Worm (Caenorhabditis elegans) whole organism, L1 larva: ENCODE results near the gene ZK550.6.

ENCODE experiments used
- C04F5.9 ChIP-seq: sonication (generic microtip); optimal IDR thresholded peaks from 2 replicates; lab custom pipeline; 2016; ENCODE audit warnings: missing genetic modification characterization, missing compliant biosample characterization
- C16A3.4 ChIP-seq: fragments of 150-350 bp; optimal IDR thresholded peaks from 2 replicates; lab custom pipeline; 2014; ENCODE audit warnings: missing biosample characterization, missing genetic modification characterization
- F16B12.6 ChIP-seq: fragments of 150-350 bp; optimal IDR thresholded peaks from 2 replicates; lab custom pipeline; 2014; ENCODE audit warnings: missing biosample characterization, missing genetic modification characterization
- aly-2 ChIP-seq: fragments of 150-350 bp; optimal IDR thresholded peaks from 2 replicates; lab custom pipeline; 2014; ENCODE audit warnings: missing biosample characterization, missing genetic modification characterization
- blmp-1 ChIP-seq: fragments of 150-350 bp; optimal IDR thresholded peaks from 2 replicates; lab custom pipeline; 2014; ENCODE audit warnings: missing biosample characterization, missing genetic modification characterization
- ceh-8 ChIP-seq: fragments of 200-800 bp; sonication (Bioruptor generic); optimal IDR thresholded peaks from 2 replicates; lab custom pipeline; 2018; ENCODE audit warnings: mild to moderate bottlenecking, missing genetic modification characterization, moderate library complexity, missing compliant biosample characterization
- ceh-90 ChIP-seq: sonication (generic microtip); optimal IDR thresholded peaks from 2 replicates; lab custom pipeline; 2016; ENCODE audit warnings: missing genetic modification characterization, missing compliant biosample characterization
- ces-1 ChIP-seq: fragments of 150-350 bp; optimal IDR thresholded peaks from 2 replicates; lab custom pipeline; 2014; ENCODE audit warnings: missing biosample characterization, missing genetic modification reagents, missing genetic modification characterization
- dpl-1 ChIP-seq, 3 experiments: fragments of 150-350 bp in 2 of 3; sonication (generic microtip) in 1 of 3; optimal IDR thresholded peaks; 2 replicates each; lab custom pipeline; 2014 to 2017; ENCODE audit warnings: missing biosample characterization in 3 of 3, missing genetic modification characterization in 3 of 3, missing genetic modification reagents in 3 of 3
- efl-3 ChIP-seq: fragments of 200-800 bp; sonication (Bioruptor generic); optimal IDR thresholded peaks from 2 replicates; lab custom pipeline; 2018; ENCODE audit warnings: mild to moderate bottlenecking, missing genetic modification characterization, missing compliant biosample characterization
- egl-27 ChIP-seq, 2 experiments: fragments of 150-350 bp in 1 of 2; sonication (generic microtip); optimal IDR thresholded peaks; 3 replicates each; lab custom pipeline; 2017 to 2018; ENCODE audit warnings: missing biosample characterization in 2 of 2, missing genetic modification characterization in 2 of 2, missing genetic modification reagents in 2 of 2
- ets-5 ChIP-seq: fragments of 200-800 bp; sonication (Bioruptor generic); IDR thresholded peaks from 2 replicates; pipeline ENCODE4 v1.3.6; 2022; ENCODE audit warnings: missing genetic modification characterization, missing compliant biosample characterization
- fkh-10 ChIP-seq: sonication (generic microtip); optimal IDR thresholded peaks from 2 replicates; lab custom pipeline; 2017; ENCODE audit warnings: missing biosample characterization, missing genetic modification reagents, missing genetic modification characterization
- fkh-4 ChIP-seq: sonication (generic microtip); optimal IDR thresholded peaks from 2 replicates; lab custom pipeline; 2016; ENCODE audit warnings: missing compliant biosample characterization, missing genetic modification characterization, borderline replicate concordance
- fkh-8 ChIP-seq: sonication (generic microtip); optimal IDR thresholded peaks from 2 replicates; lab custom pipeline; 2016; ENCODE audit warnings: mild to moderate bottlenecking, missing genetic modification characterization, missing compliant biosample characterization
- fos-1 ChIP-seq: fragments of 150-350 bp; optimal IDR thresholded peaks from 2 replicates; lab custom pipeline; 2014; ENCODE audit warnings: missing biosample characterization, missing genetic modification characterization
- hpl-2 ChIP-seq: fragments of 150-350 bp; optimal IDR thresholded peaks from 2 replicates; lab custom pipeline; 2014; ENCODE audit warnings: missing biosample characterization, missing genetic modification reagents, missing genetic modification characterization
- irx-1 ChIP-seq: sonication (generic microtip); optimal IDR thresholded peaks from 2 replicates; lab custom pipeline; 2016; ENCODE audit warnings: missing genetic modification characterization, missing compliant biosample characterization
- jun-1 ChIP-seq: fragments of 150-350 bp; optimal IDR thresholded peaks from 2 replicates; lab custom pipeline; 2014; ENCODE audit warnings: missing biosample characterization, missing genetic modification reagents, missing genetic modification characterization
- lin-14 ChIP-seq: fragments of 200-800 bp; sonication (Bioruptor generic); optimal IDR thresholded peaks from 2 replicates; lab custom pipeline; 2018; ENCODE audit warnings: mild to moderate bottlenecking, missing genetic modification characterization, moderate library complexity, missing compliant biosample characterization
- lin-15B ChIP-seq: fragments of 150-350 bp; sonication (generic microtip); optimal IDR thresholded peaks from 3 replicates; lab custom pipeline; 2014; ENCODE audit warnings: missing biosample characterization, missing genetic modification characterization
- lsy-2 ChIP-seq, 2 experiments: fragments of 150-350 bp; optimal IDR thresholded peaks; 2 replicates each; lab custom pipeline; 2014; ENCODE audit warnings: missing biosample characterization in 2 of 2, missing genetic modification characterization in 2 of 2
- mdl-1 ChIP-seq, 2 experiments: fragments of 150-350 bp; optimal IDR thresholded peaks; 2 replicates each; lab custom pipeline; 2014 to 2017; ENCODE audit warnings: missing biosample characterization in 2 of 2, missing genetic modification characterization in 2 of 2, inconsistent platforms in 1 of 2
- mef-2 ChIP-seq: fragments of 150-350 bp; optimal IDR thresholded peaks from 2 replicates; lab custom pipeline; 2014; ENCODE audit warnings: missing biosample characterization, missing genetic modification characterization
- nhr-11 ChIP-seq: fragments of 150-350 bp; optimal IDR thresholded peaks from 2 replicates; lab custom pipeline; 2014; ENCODE audit warnings: missing biosample characterization, missing genetic modification characterization
- nhr-19 ChIP-seq: fragments of 200-800 bp; sonication (Bioruptor generic); conservative IDR thresholded peaks from 2 replicates; pipeline ENCODE4 v1.3.6; 2022; ENCODE audit warnings: missing genetic modification characterization, missing compliant biosample characterization
- nhr-20 ChIP-seq: sonication (generic microtip); optimal IDR thresholded peaks from 2 replicates; lab custom pipeline; 2016; ENCODE audit warnings: mild to moderate bottlenecking, missing genetic modification characterization, missing compliant biosample characterization
- nhr-237 ChIP-seq: fragments of 150-350 bp; optimal IDR thresholded peaks from 2 replicates; lab custom pipeline; 2014; ENCODE audit warnings: missing biosample characterization, missing genetic modification characterization
- nhr-47 ChIP-seq: sonication (generic microtip); optimal IDR thresholded peaks from 2 replicates; lab custom pipeline; 2016; ENCODE audit warnings: mild to moderate bottlenecking, missing genetic modification characterization, moderate library complexity, missing compliant biosample characterization
- nhr-76 ChIP-seq: sonication (generic microtip); optimal IDR thresholded peaks from 2 replicates; lab custom pipeline; 2017; ENCODE audit warnings: missing biosample characterization, missing genetic modification characterization
- nhr-84 ChIP-seq: sonication (generic microtip); optimal IDR thresholded peaks from 2 replicates; lab custom pipeline; 2017; ENCODE audit warnings: missing biosample characterization, missing genetic modification characterization
- pag-3 ChIP-seq: sonication (generic microtip); optimal IDR thresholded peaks from 2 replicates; lab custom pipeline; 2017; ENCODE audit warnings: missing genetic modification characterization, mild to moderate bottlenecking, missing compliant biosample characterization, antibody characterized with exemption, borderline replicate concordance; ENCODE audit not compliant: insufficient read depth
- skn-1 ChIP-seq: fragments of 150-350 bp; optimal IDR thresholded peaks from 2 replicates; lab custom pipeline; 2014; ENCODE audit warnings: missing biosample characterization, missing genetic modification characterization
- snpc-4 ChIP-seq: fragments of 150-350 bp; optimal IDR thresholded peaks from 2 replicates; lab custom pipeline; 2014; ENCODE audit warnings: missing biosample characterization, missing genetic modification characterization
- snu-23 ChIP-seq: sonication (generic microtip); optimal IDR thresholded peaks from 2 replicates; lab custom pipeline; 2016; ENCODE audit warnings: missing genetic modification characterization, missing compliant biosample characterization
- sptf-1 ChIP-seq: fragments of 150-350 bp; optimal IDR thresholded peaks from 2 replicates; lab custom pipeline; 2014; ENCODE audit warnings: missing biosample characterization, missing genetic modification characterization
- tbx-2 ChIP-seq: sonication (generic microtip); optimal IDR thresholded peaks from 2 replicates; lab custom pipeline; 2016; ENCODE audit warnings: missing genetic modification characterization, missing compliant biosample characterization
- unc-130 ChIP-seq: fragments of 150-350 bp; optimal IDR thresholded peaks from 2 replicates; lab custom pipeline; 2017; ENCODE audit warnings: missing biosample characterization, missing genetic modification characterization, inconsistent platforms
- unc-30 ChIP-seq: sonication (generic microtip); optimal IDR thresholded peaks from 2 replicates; lab custom pipeline; 2017; ENCODE audit warnings: missing biosample characterization, missing genetic modification characterization
- unc-62 ChIP-seq: fragments of 150-350 bp; optimal IDR thresholded peaks from 2 replicates; lab custom pipeline; 2014; ENCODE audit warnings: missing biosample characterization, missing genetic modification reagents, missing genetic modification characterization
- unc-86 ChIP-seq: sonication (generic microtip); optimal IDR thresholded peaks from 2 replicates; lab custom pipeline; 2016; ENCODE audit warnings: missing genetic modification characterization, missing compliant biosample characterization
- unc-98 ChIP-seq: fragments of 200-800 bp; sonication (Bioruptor generic); IDR thresholded peaks from 2 replicates; pipeline ENCODE4 v1.3.6; 2022; ENCODE audit warnings: missing genetic modification characterization, missing compliant biosample characterization
- zag-1 ChIP-seq: fragments of 150-350 bp; optimal IDR thresholded peaks from 2 replicates; lab custom pipeline; 2014; ENCODE audit warnings: missing biosample characterization, missing genetic modification characterization
- zip-4 ChIP-seq: fragments of 200-800 bp; sonication (Bioruptor generic); optimal IDR thresholded peaks from 2 replicates; lab custom pipeline; 2018; ENCODE audit warnings: mild to moderate bottlenecking, missing genetic modification characterization, moderate library complexity, missing compliant biosample characterization
- ztf-11 ChIP-seq, 2 experiments: sonication (generic microtip); optimal IDR thresholded peaks; 2 replicates each; lab custom pipeline; 2016 to 2017; ENCODE audit warnings: missing genetic modification characterization in 2 of 2, missing biosample characterization in 1 of 2, missing compliant biosample characterization in 1 of 2
- ztf-4 ChIP-seq: fragments of 150-350 bp; optimal IDR thresholded peaks from 2 replicates; lab custom pipeline; 2014; ENCODE audit warnings: missing biosample characterization, missing genetic modification characterization

The ZK550.6 gene

ce11 chrIV:17268628-17269027 is 6.3 kb upstream of the ZK550.6 start (continued):
- TF ChIP-seq nhr-237 (tag; lab: Kevin White, UChicago) (no peak), F16B12.6 (peak; percentile 21), nhr-11 (tag; lab: Kevin White, UChicago) (no peak), unc-98 (GFP tag; lab: Robert Waterston, UW) (no peak), ets-5 (GFP tag; lab: Robert Waterston, UW) (no peak), irx-1 (tag; lab: Kevin White, UChicago) (no peak), lin-14 (GFP tag; lab: Kevin White, UChicago) (peak; percentile 81), C04F5.9 (tag; lab: Kevin White, UChicago) (no peak), ztf-11 (tag; optimal IDR thresholded peaks at IDR 0.05; lab: Kevin White, UChicago) (no peak), skn-1 (tag; lab: Kevin White, UChicago) (peak; percentile 63), lsy-2 (tag; optimal IDR thresholded peaks at IDR 0.05; lab: Kevin White, UChicago) (peak in 1 of 2 experiments; percentile 64), ztf-4 (tag; lab: Kevin White, UChicago) (no peak), mef-2 (tag; lab: Kevin White, UChicago) (no peak), tbx-2 (tag; lab: Kevin White, UChicago) (peak; percentile 10), sptf-1 (tag; lab: Kevin White, UChicago) (no peak), lin-15B (tag; lab: Kevin White, UChicago) (no peak), aly-2 (no peak), ceh-90 (tag; lab: Kevin White, UChicago) (no peak), C16A3.4 (tag; lab: Kevin White, UChicago) (no peak), unc-86 (tag; lab: Kevin White, UChicago) (no peak), hpl-2 (GFP tag; lab: Kevin White, UChicago) (no peak), egl-27 (tag; optimal IDR thresholded peaks at IDR 0.05; lab: Kevin White, UChicago) (no peak), efl-3 (GFP tag; lab: Kevin White, UChicago) (no peak), unc-62 (GFP tag; lab: Kevin White, UChicago) (no peak), nhr-84 (tag; lab: Kevin White, UChicago) (no peak), fos-1 (peak; percentile 5), nhr-47 (tag; lab: Kevin White, UChicago) (peak; percentile 38), fkh-10 (GFP tag; lab: Kevin White, UChicago) (no peak), ces-1 (GFP tag; lab: Kevin White, UChicago) (no peak), jun-1 (tag; lab: Kevin White, UChicago) (no peak), unc-130 (tag; lab: Kevin White, UChicago) (no peak), nhr-19 (no peak), nhr-76 (no peak), fkh-8 (tag; lab: Kevin White, UChicago) (no peak), blmp-1 (tag; lab: Kevin White, UChicago) (peak; percentile 56), snpc-4 (tag; lab: Kevin White, UChicago) (no peak)

- TF ChIP-seq zag-1 (no peak), skn-1 (tag; lab: Kevin White, UChicago) (peak; percentile 91)
These were observed 5.8 kb upstream of the ZK550.6 start for ce11 chrIV:17268069-17268468.

- no peak for TF ChIP-seq unc-130 (tag; lab: Kevin White, UChicago)
- no peak for TF ChIP-seq nhr-237 (tag; lab: Kevin White, UChicago)
- no peak for TF ChIP-seq zip-4 (GFP tag; lab: Kevin White, UChicago)
- TF ChIP-seq nhr-76, result no peak
- no peak for TF ChIP-seq ces-1 (GFP tag; lab: Kevin White, UChicago)
- TF ChIP-seq irx-1 (tag; lab: Kevin White, UChicago), result no peak
- no peak for TF ChIP-seq nhr-11 (tag; lab: Kevin White, UChicago)
- TF ChIP-seq nhr-20, result no peak
- no peak for TF ChIP-seq mdl-1 (tag; optimal IDR thresholded peaks at IDR 0.05; lab: Kevin White, UChicago)
- no peak for TF ChIP-seq unc-30 (tag; lab: Kevin White, UChicago)
- TF ChIP-seq ceh-8 (GFP tag; lab: Kevin White, UChicago), result no peak
- no peak for TF ChIP-seq ceh-90 (tag; lab: Kevin White, UChicago)
- no peak for TF ChIP-seq pag-3 (tag; lab: Kevin White, UChicago)
- no peak for TF ChIP-seq zag-1
- no peak for TF ChIP-seq dpl-1 (GFP tag; optimal IDR thresholded peaks at IDR 0.05; lab: Kevin White, UChicago)
- no peak for TF ChIP-seq snu-23 (GFP tag; lab: Kevin White, UChicago)
- TF ChIP-seq fkh-4, result no peak
- no peak for TF ChIP-seq C16A3.4 (tag; lab: Kevin White, UChicago)
These were observed 5.1 kb upstream of the ZK550.6 start for ce11 chrIV:17267304-17267891.
